Fruit fly (Drosophila melanogaster) whole organism, pupa: ENCODE measurements around the gene fit.

Experiments used
- CG10348 ChIP-seq: fragments of 200-800 bp; sonication (Bioruptor generic); IDR thresholded peaks from 2 replicates; pipeline ENCODE4 v1.3.6; 2022; ENCODE audit warnings: missing biosample characterization, missing genetic modification characterization
- CG14655 ChIP-seq: fragments of 200-800 bp; sonication (Bioruptor generic); optimal IDR thresholded peaks from 3 replicates; lab custom pipeline; 2017; ENCODE audit warnings: mild to moderate bottlenecking, missing biosample characterization, missing genetic modification reagents, missing genetic modification characterization
- CG32121 ChIP-seq: fragments of 200-800 bp; sonication (Bioruptor generic); IDR thresholded peaks from 2 replicates; pipeline ENCODE4 v1.3.6; 2022; ENCODE audit warnings: missing biosample characterization, missing genetic modification characterization
- CG8159 ChIP-seq: fragments of 200-800 bp; sonication (Bioruptor generic); optimal IDR thresholded peaks from 3 replicates; lab custom pipeline; 2018; ENCODE audit warnings: missing biosample characterization, mild to moderate bottlenecking, missing genetic modification characterization, moderate library complexity
- CG8301 ChIP-seq: fragments of 200-800 bp; sonication (Bioruptor generic); optimal IDR thresholded peaks from 2 replicates; lab custom pipeline; 2018; ENCODE audit warnings: missing biosample characterization, mild to moderate bottlenecking, missing genetic modification characterization
- EcR ChIP-seq: fragments of 200-800 bp; sonication (Bioruptor generic); optimal IDR thresholded peaks from 3 replicates; lab custom pipeline; 2019; ENCODE audit warnings: missing biosample characterization, missing genetic modification characterization, mild to moderate bottlenecking, moderate library complexity, missing genetic modification reagents
- rn ChIP-seq: fragments of 200-800 bp; sonication (Bioruptor generic); IDR thresholded peaks from 2 replicates; pipeline ENCODE4 v1.3.6; 2022; ENCODE audit warnings: missing biosample characterization, missing genetic modification characterization

- TF ChIP-seq CG8159 (peak; percentile 8), rn (GFP tag; lab: Robert Waterston, UW) (peak; percentile 79), CG32121 (GFP tag; lab: Robert Waterston, UW) (peak; percentile 93), CG14655 (peak; percentile 85), CG8301 (peak; percentile 91), CG10348 (peak; percentile 78), EcR (GFP tag; lab: Kevin White, UChicago) (no peak)
These were observed 22.0 kb downstream of the fit start for dm6 chr3R:21862137-21862850.
